Worm (Caenorhabditis elegans) whole organism, late embryonic: ENCODE results near the gene str-27.

Experiments used
- C08G9.2 ChIP-seq: sonication (generic microtip); optimal IDR thresholded peaks from 2 replicates; lab custom pipeline; 2016; ENCODE audit warnings: mild to moderate bottlenecking, missing genetic modification characterization, moderate library complexity, missing compliant biosample characterization
- F13H6.1 ChIP-seq: sonication (generic microtip); optimal IDR thresholded peaks from 2 replicates; lab custom pipeline; 2016; ENCODE audit warnings: missing genetic modification characterization, missing compliant biosample characterization
- K02D7.2 ChIP-seq: sonication (generic microtip); optimal IDR thresholded peaks from 2 replicates; lab custom pipeline; 2017; ENCODE audit warnings: mild to moderate bottlenecking, missing genetic modification characterization, missing compliant biosample characterization
- ama-1 ChIP-seq: fragments of 150-350 bp; optimal IDR thresholded peaks from 2 replicates; lab custom pipeline; 2014
- ceh-14 ChIP-seq: sonication (generic microtip); optimal IDR thresholded peaks from 2 replicates; lab custom pipeline; 2016; ENCODE audit warnings: missing genotype, missing genetic modification characterization, missing compliant biosample characterization
- ceh-18 ChIP-seq: sonication (generic microtip); optimal IDR thresholded peaks from 2 replicates; lab custom pipeline; 2016; ENCODE audit warnings: missing genetic modification characterization, missing compliant biosample characterization
- ceh-22 ChIP-seq: sonication (generic microtip); optimal IDR thresholded peaks from 2 replicates; lab custom pipeline; 2017; ENCODE audit warnings: missing biosample characterization, missing genetic modification characterization
- ceh-6 ChIP-seq: fragments of 200-800 bp; sonication (Bioruptor generic); optimal IDR thresholded peaks from 2 replicates; lab custom pipeline; 2018; ENCODE audit warnings: mild to moderate bottlenecking, missing genetic modification characterization, missing compliant biosample characterization
- dve-1 ChIP-seq: sonication (generic microtip); optimal IDR thresholded peaks from 2 replicates; lab custom pipeline; 2017; ENCODE audit warnings: antibody characterized with exemption, mild to moderate bottlenecking, missing genetic modification characterization, missing compliant biosample characterization
- ets-4 ChIP-seq: sonication (generic microtip); optimal IDR thresholded peaks from 2 replicates; lab custom pipeline; 2016; ENCODE audit warnings: missing genetic modification characterization, missing compliant biosample characterization
- fax-1 ChIP-seq: sonication (generic microtip); optimal IDR thresholded peaks from 2 replicates; lab custom pipeline; 2016; ENCODE audit warnings: missing genotype, missing genetic modification characterization, missing compliant biosample characterization
- fkh-10 ChIP-seq: fragments of 150-350 bp; optimal IDR thresholded peaks from 2 replicates; lab custom pipeline; 2014; ENCODE audit warnings: missing biosample characterization, missing genetic modification reagents, missing genetic modification characterization
- gmeb-2 ChIP-seq: sonication (generic microtip); optimal IDR thresholded peaks from 2 replicates; lab custom pipeline; 2016; ENCODE audit warnings: missing genetic modification characterization, inconsistent platforms, missing compliant biosample characterization
- hlh-15 ChIP-seq: sonication (generic microtip); optimal IDR thresholded peaks from 2 replicates; lab custom pipeline; 2016; ENCODE audit warnings: missing genetic modification characterization, missing compliant biosample characterization
- hlh-30 ChIP-seq: sonication (generic microtip); optimal IDR thresholded peaks from 2 replicates; lab custom pipeline; 2017; ENCODE audit warnings: antibody characterized with exemption, missing genetic modification characterization, missing compliant biosample characterization; ENCODE audit not compliant: insufficient read depth
- lim-6 ChIP-seq: sonication (generic microtip); optimal IDR thresholded peaks from 2 replicates; lab custom pipeline; 2016; ENCODE audit warnings: missing genetic modification characterization, missing compliant biosample characterization
- lin-11 ChIP-seq: fragments of 200-800 bp; sonication (Bioruptor generic); optimal IDR thresholded peaks from 2 replicates; lab custom pipeline; 2018; ENCODE audit warnings: mild to moderate bottlenecking, missing genetic modification characterization, missing compliant biosample characterization
- madf-2 ChIP-seq: sonication (generic microtip); optimal IDR thresholded peaks from 2 replicates; lab custom pipeline; 2017; ENCODE audit warnings: missing genetic modification characterization, missing compliant biosample characterization
- nfya-1 ChIP-seq: sonication (generic microtip); optimal IDR thresholded peaks from 2 replicates; lab custom pipeline; 2017; ENCODE audit warnings: missing genetic modification characterization, mild to moderate bottlenecking, missing compliant biosample characterization, antibody characterized with exemption, moderate library complexity
- nhr-232 ChIP-seq: sonication (generic microtip); optimal IDR thresholded peaks from 2 replicates; lab custom pipeline; 2016; ENCODE audit warnings: missing genetic modification characterization, missing compliant biosample characterization
- npax-4 ChIP-seq: sonication (generic microtip); optimal IDR thresholded peaks from 2 replicates; lab custom pipeline; 2016; ENCODE audit warnings: missing genetic modification characterization, missing compliant biosample characterization
- pat-9 ChIP-seq: fragments of 200-800 bp; sonication (Bioruptor generic); optimal IDR thresholded peaks from 2 replicates; lab custom pipeline; 2018; ENCODE audit warnings: mild to moderate bottlenecking, missing genetic modification characterization, moderate library complexity, missing compliant biosample characterization
- pha-2 ChIP-seq: sonication (generic microtip); optimal IDR thresholded peaks from 2 replicates; lab custom pipeline; 2017; ENCODE audit warnings: mild to moderate bottlenecking, missing genetic modification characterization, missing compliant biosample characterization
- pros-1 ChIP-seq: fragments of 150-350 bp; optimal IDR thresholded peaks from 2 replicates; lab custom pipeline; 2014; ENCODE audit warnings: missing biosample characterization, missing genetic modification reagents, missing genetic modification characterization
- rnt-1 ChIP-seq: sonication (generic microtip); optimal IDR thresholded peaks from 2 replicates; lab custom pipeline; 2016; ENCODE audit warnings: missing genetic modification characterization, missing compliant biosample characterization
- sdc-2 ChIP-seq: sonication (generic microtip); optimal IDR thresholded peaks from 2 replicates; lab custom pipeline; 2016; ENCODE audit warnings: missing genotype, missing genetic modification characterization, missing compliant biosample characterization
- sox-2 ChIP-seq: fragments of 200-800 bp; sonication (Bioruptor generic); IDR thresholded peaks from 2 replicates; pipeline ENCODE4 v1.3.6; 2022; ENCODE audit warnings: missing genetic modification reagents, missing genetic modification characterization, missing compliant biosample characterization
- sox-4 ChIP-seq: sonication (generic microtip); optimal IDR thresholded peaks from 2 replicates; lab custom pipeline; 2017; ENCODE audit warnings: mild to moderate bottlenecking, missing genetic modification characterization, inconsistent platforms, missing compliant biosample characterization
- syd-9 ChIP-seq: sonication (generic microtip); optimal IDR thresholded peaks from 2 replicates; lab custom pipeline; 2016; ENCODE audit warnings: mild to moderate bottlenecking, missing genetic modification characterization, moderate library complexity, missing compliant biosample characterization
- unc-3 ChIP-seq, 2 experiments: fragments of 200-800 bp in 1 of 2; sonication (Bioruptor generic) in 1 of 2; sonication (generic microtip) in 1 of 2; conservative IDR thresholded peaks in 1 of 2; optimal IDR thresholded peaks in 1 of 2; 2 replicates each; pipeline versions ENCODE4 v1.3.6 to Lab custom; 2016 to 2022; ENCODE audit warnings: missing compliant biosample characterization in 2 of 2, missing genetic modification characterization in 2 of 2, missing genetic modification reagents in 1 of 2
- unc-42 ChIP-seq: sonication (generic microtip); optimal IDR thresholded peaks from 2 replicates; lab custom pipeline; 2016; ENCODE audit warnings: missing genotype, missing genetic modification characterization, missing compliant biosample characterization
- unc-55 ChIP-seq: sonication (generic microtip); optimal IDR thresholded peaks from 2 replicates; lab custom pipeline; 2017; ENCODE audit warnings: missing biosample characterization, missing genetic modification reagents, missing genetic modification characterization
- zip-5 ChIP-seq: sonication (generic microtip); optimal IDR thresholded peaks from 2 replicates; lab custom pipeline; 2016; ENCODE audit warnings: missing genetic modification characterization, missing compliant biosample characterization

Gene str-27

DNA sequence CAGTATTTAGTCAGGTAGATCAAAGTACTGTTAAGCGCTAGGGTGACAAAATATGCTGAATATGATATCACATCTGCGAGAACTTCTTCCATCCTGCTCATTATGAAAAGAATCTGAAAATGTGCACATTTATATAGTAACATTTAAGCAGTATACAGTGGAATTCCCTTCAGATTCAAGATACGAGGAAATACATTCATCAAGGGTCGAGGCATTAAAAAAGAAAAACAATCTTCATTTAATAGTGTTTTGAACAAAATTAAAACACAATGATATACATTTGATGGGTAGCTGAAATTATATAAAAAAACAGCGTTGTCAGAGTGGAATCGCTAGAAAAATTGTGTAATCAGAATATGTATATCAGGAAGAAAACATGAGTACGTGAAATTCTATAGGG lies at the start of gene str-27:
Gene str-27 (minus strand): TSS at position 101 of the 400 bp plus-strand sequence.
- TF ChIP-seq madf-2 (no peak), sox-2 (no peak), unc-55 (GFP tag; lab: Kevin White, UChicago) (no peak), lim-6 (no peak), pat-9 (no peak)

ce11 chrV:15782494-15782893 lies 46.9 kb upstream of the str-27 start, which contains the start of gene T26E4.3:
TSS of gene T26E4.3 (plus strand) at chrV:15782794.
- TF ChIP-seq C08G9.2 (tag; lab: Kevin White, UChicago) (no peak), rnt-1 (tag; lab: Kevin White, UChicago) (no peak), pros-1 (tag; lab: Kevin White, UChicago) (no peak), unc-42 (tag; lab: Kevin White, UChicago) (no peak), ceh-14 (tag; lab: Kevin White, UChicago) (no peak), ceh-6 (GFP tag; lab: Kevin White, UChicago) (no peak)

- TF ChIP-seq K02D7.2 (tag; lab: Kevin White, UChicago): no peak
- TF ChIP-seq madf-2: no peak
- TF ChIP-seq sdc-2 (tag; lab: Kevin White, UChicago): no peak
- TF ChIP-seq sox-4 (tag; lab: Kevin White, UChicago): no peak
- TF ChIP-seq ama-1 (lab: Kevin White, UChicago): no peak
- TF ChIP-seq, all 69 proteins: peak for 0
These were observed 45.5 kb upstream of the str-27 start, which contains the start of gene T26E4.2 for ce11 chrV:15781086-15781485. TSS of gene T26E4.2 (plus strand) at chrV:15781386.

DNA sequence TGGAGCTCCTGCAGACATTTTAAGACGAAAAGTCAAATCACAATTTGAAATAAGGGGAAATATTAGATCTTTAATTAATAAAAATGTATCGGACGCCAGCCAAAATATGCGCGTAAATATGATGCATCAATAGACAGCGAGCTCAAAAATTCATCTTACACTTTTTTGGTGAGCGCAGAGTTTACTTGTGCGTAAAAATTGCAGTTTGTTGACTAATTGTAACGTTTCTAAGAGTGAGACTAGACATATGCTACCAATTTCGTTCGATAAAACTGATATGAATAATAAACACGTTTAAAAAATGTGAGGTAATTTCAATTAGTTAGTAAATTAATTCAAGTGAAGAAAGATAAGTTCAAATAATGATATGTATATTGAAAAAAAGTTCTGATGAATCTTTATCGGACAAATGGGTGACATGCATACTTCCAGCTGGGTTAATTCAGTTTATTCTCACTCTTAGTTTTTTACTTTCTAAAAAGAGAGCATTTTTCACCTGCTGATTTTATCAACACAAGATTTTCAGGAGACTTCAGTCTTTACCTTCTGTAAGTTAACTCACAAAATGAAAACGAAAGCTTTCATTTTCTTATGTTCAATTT lies 43.6 kb upstream of the str-27 start, which contains the start of the genes nhr-285 and irld-52:
Gene nhr-285 (minus strand): TSS at position 101 of the 602 bp plus-strand sequence.
Gene irld-52 (plus strand): TSS at position 552 of the 602 bp plus-strand sequence.
- no peak for TF ChIP-seq syd-9 (tag; lab: Kevin White, UChicago)
- no peak for TF ChIP-seq unc-55 (GFP tag; lab: Kevin White, UChicago)
- TF ChIP-seq hlh-15 (tag; lab: Kevin White, UChicago): no peak
- TF ChIP-seq K02D7.2 (tag; lab: Kevin White, UChicago): no peak
- no peak for TF ChIP-seq unc-42 (tag; lab: Kevin White, UChicago)
- TF ChIP-seq ceh-18 (tag; lab: Kevin White, UChicago): no peak
- TF ChIP-seq lin-11 (tag; lab: Kevin White, UChicago): no peak
- TF ChIP-seq F13H6.1 (tag; lab: Kevin White, UChicago): no peak
- TF ChIP-seq hlh-30: no peak
- no peak for TF ChIP-seq fax-1 (tag; lab: Kevin White, UChicago)
- no peak for TF ChIP-seq sox-4 (tag; lab: Kevin White, UChicago)
- TF ChIP-seq unc-3 (GFP tag; conservative IDR thresholded peaks at IDR 0.05; lab: Robert Waterston, UW): no peak
- no peak for TF ChIP-seq unc-3 (tag; optimal IDR thresholded peaks at IDR 0.05; lab: Kevin White, UChicago)
- no peak for TF ChIP-seq nhr-232
- no peak for TF ChIP-seq pros-1 (tag; lab: Kevin White, UChicago)
- no peak for TF ChIP-seq pha-2 (tag; lab: Kevin White, UChicago)

ce11 chrV:15776651-15777050 lies 41.0 kb upstream of the str-27 start, which contains the start of gene nhr-283:
TSS of gene nhr-283 (minus strand) at chrV:15776751.
- TF ChIP-seq ets-4 (no peak), K02D7.2 (tag; lab: Kevin White, UChicago) (no peak), dve-1 (no peak), npax-4 (tag; lab: Kevin White, UChicago) (no peak), gmeb-2 (tag; lab: Kevin White, UChicago) (no peak), pat-9 (no peak), rnt-1 (tag; lab: Kevin White, UChicago) (no peak), ama-1 (lab: Kevin White, UChicago) (no peak), ceh-22 (tag; lab: Kevin White, UChicago) (no peak), nfya-1 (no peak), unc-42 (tag; lab: Kevin White, UChicago) (no peak), unc-3 (GFP tag; conservative IDR thresholded peaks at IDR 0.05; lab: Robert Waterston, UW) (no peak), unc-3 (tag; optimal IDR thresholded peaks at IDR 0.05; lab: Kevin White, UChicago) (no peak), fkh-10 (no peak), zip-5 (tag; lab: Kevin White, UChicago) (no peak)
